Fruit fly (Drosophila melanogaster) whole organism, embryonic: ENCODE data around the gene CG1532.

ENCODE experiments used
- ATbp ChIP-seq: fragments of 200-800 bp; sonication (Bioruptor generic); optimal IDR thresholded peaks from 2 replicates; lab custom pipeline; 2017; ENCODE audit warnings: missing biosample characterization, mild to moderate bottlenecking, missing genetic modification characterization, missing genetic modification reagents
- Aef1 ChIP-seq: fragments of 200-800 bp; sonication (Bioruptor generic); IDR thresholded peaks from 3 replicates; pipeline ENCODE4 v1.3.6; 2022; ENCODE audit warnings: missing biosample characterization, missing genetic modification characterization
- Bdp1 ChIP-seq: fragments of 200-800 bp; sonication (Bioruptor generic); optimal IDR thresholded peaks from 3 replicates; lab custom pipeline; 2016; ENCODE audit warnings: missing biosample characterization, missing genetic modification characterization
- BtbVII ChIP-seq: fragments of 200-800 bp; sonication (Bioruptor generic); optimal IDR thresholded peaks from 3 replicates; lab custom pipeline; 2017; ENCODE audit warnings: missing biosample characterization, mild to moderate bottlenecking, missing genetic modification characterization
- CG10274 ChIP-seq: fragments of 200-800 bp; sonication (Bioruptor generic); optimal IDR thresholded peaks from 3 replicates; lab custom pipeline; 2017; ENCODE audit warnings: missing biosample characterization, mild to moderate bottlenecking, missing genetic modification characterization
- CG10654 ChIP-seq: fragments of 200-800 bp; sonication (Bioruptor generic); optimal IDR thresholded peaks from 2 replicates; lab custom pipeline; 2016; ENCODE audit warnings: missing biosample characterization, missing genetic modification characterization
- CG11398 ChIP-seq: fragments of 200-800 bp; sonication (Bioruptor generic); optimal IDR thresholded peaks from 2 replicates; lab custom pipeline; 2016; ENCODE audit warnings: missing biosample characterization, missing genetic modification characterization
- CG12104 ChIP-seq: fragments of 200-800 bp; sonication (Bioruptor generic); optimal IDR thresholded peaks from 3 replicates; lab custom pipeline; 2016; ENCODE audit warnings: missing biosample characterization, missing genetic modification characterization
- CG12236 ChIP-seq: fragments of 200-800 bp; sonication (Bioruptor generic); optimal IDR thresholded peaks from 2 replicates; lab custom pipeline; 2016; ENCODE audit warnings: missing biosample characterization, missing genetic modification characterization
- CG12744 ChIP-seq: fragments of 200-800 bp; sonication (Bioruptor generic); optimal IDR thresholded peaks from 2 replicates; lab custom pipeline; 2016; ENCODE audit warnings: missing biosample characterization, missing genetic modification characterization
- CG14860 ChIP-seq: fragments of 200-800 bp; sonication (Bioruptor generic); IDR thresholded peaks from 3 replicates; pipeline ENCODE4 v1.3.6; 2022; ENCODE audit warnings: missing biosample characterization, missing genetic modification characterization; ENCODE audit not compliant: partially characterized antibody
- CG16813 ChIP-seq: fragments of 200-800 bp; sonication (Bioruptor generic); IDR thresholded peaks from 3 replicates; pipeline ENCODE4 v1.3.6; 2022; ENCODE audit warnings: missing biosample characterization, missing genetic modification characterization; ENCODE audit not compliant: partially characterized antibody
- CG17612 ChIP-seq: fragments of 200-800 bp; sonication (Bioruptor generic); IDR thresholded peaks from 2 replicates; pipeline ENCODE4 v1.3.6; 2022; ENCODE audit warnings: missing biosample characterization, missing genetic modification characterization
- CG1792 ChIP-seq: fragments of 200-800 bp; sonication (Bioruptor generic); optimal IDR thresholded peaks from 2 replicates; lab custom pipeline; 2016; ENCODE audit warnings: missing biosample characterization, missing genetic modification characterization
- CG18764 ChIP-seq: fragments of 200-800 bp; sonication (Bioruptor generic); optimal IDR thresholded peaks from 3 replicates; lab custom pipeline; 2016; ENCODE audit warnings: missing biosample characterization, missing genetic modification characterization
- CG2202 ChIP-seq: fragments of 200-800 bp; sonication (Bioruptor generic); optimal IDR thresholded peaks from 2 replicates; lab custom pipeline; 2018; ENCODE audit warnings: missing biosample characterization, mild to moderate bottlenecking, missing genetic modification characterization
- CG30403 ChIP-seq: fragments of 200-800 bp; sonication (Bioruptor generic); optimal IDR thresholded peaks from 3 replicates; lab custom pipeline; 2016; ENCODE audit warnings: missing biosample characterization, missing genetic modification characterization
- CG31388 ChIP-seq: fragments of 200-800 bp; sonication (Bioruptor generic); optimal IDR thresholded peaks from 2 replicates; lab custom pipeline; 2016; ENCODE audit warnings: missing biosample characterization, missing genetic modification characterization
- CG34224 ChIP-seq: fragments of 200-800 bp; sonication (Bioruptor generic); IDR thresholded peaks from 3 replicates; pipeline ENCODE4 v1.3.6; 2022; ENCODE audit warnings: missing biosample characterization, missing genetic modification characterization; ENCODE audit not compliant: partially characterized antibody
- CG3726 ChIP-seq: fragments of 200-800 bp; sonication (Bioruptor generic); IDR thresholded peaks from 3 replicates; pipeline ENCODE4, ENCODE4 v1.3.6; 2022; ENCODE audit warnings: missing biosample characterization, missing genetic modification characterization
- CG43689 ChIP-seq: fragments of 200-800 bp; sonication (Bioruptor generic); IDR thresholded peaks from 2 replicates; pipeline ENCODE4 v1.3.6; 2022; ENCODE audit warnings: missing biosample characterization, missing genetic modification characterization
- CG5180 ChIP-seq: fragments of 200-800 bp; sonication (Bioruptor generic); optimal IDR thresholded peaks from 3 replicates; lab custom pipeline; 2017; ENCODE audit warnings: missing biosample characterization, missing genetic modification characterization, mild to moderate bottlenecking, moderate library complexity, missing genetic modification reagents
- CG6765 ChIP-seq: fragments of 200-800 bp; sonication (Bioruptor generic); optimal IDR thresholded peaks from 3 replicates; lab custom pipeline; 2017; ENCODE audit warnings: missing biosample characterization, mild to moderate bottlenecking, missing genetic modification characterization
- D19B ChIP-seq: fragments of 200-800 bp; sonication (Bioruptor generic); optimal IDR thresholded peaks from 2 replicates; lab custom pipeline; 2017; ENCODE audit warnings: missing biosample characterization, mild to moderate bottlenecking, missing genetic modification characterization
- Drgx ChIP-seq: fragments of 200-800 bp; sonication (Bioruptor generic); IDR thresholded peaks from 2 replicates; pipeline ENCODE4 v1.3.6; 2022; ENCODE audit warnings: missing biosample characterization, missing genetic modification characterization
- Max ChIP-seq: fragments of 200-800 bp; sonication (Bioruptor generic); optimal IDR thresholded peaks from 2 replicates; lab custom pipeline; 2016; ENCODE audit warnings: missing biosample characterization, mild to moderate bottlenecking, missing genetic modification characterization
- Opbp ChIP-seq: fragments of 200-800 bp; sonication (Bioruptor generic); IDR thresholded peaks from 3 replicates; pipeline ENCODE4 v1.3.6; 2022; ENCODE audit warnings: missing biosample characterization, missing genetic modification characterization; ENCODE audit not compliant: partially characterized antibody
- PHDP ChIP-seq: fragments of 200-800 bp; sonication (Bioruptor generic); optimal IDR thresholded peaks from 3 replicates; lab custom pipeline; 2018; ENCODE audit warnings: missing biosample characterization, mild to moderate bottlenecking, missing genetic modification characterization, moderate library complexity
- Ravus ChIP-seq: fragments of 200-800 bp; sonication (Bioruptor generic); IDR thresholded peaks from 2 replicates; pipeline ENCODE4 v1.3.6; 2022; ENCODE audit warnings: missing biosample characterization, missing genetic modification characterization
- Taf1 ChIP-seq: fragments of 200-800 bp; sonication (Bioruptor generic); IDR thresholded peaks from 2 replicates; pipeline ENCODE4 v1.3.6; 2022; ENCODE audit warnings: missing biosample characterization, missing genetic modification characterization
- Usf ChIP-seq: fragments of 200-800 bp; sonication (Bioruptor generic); optimal IDR thresholded peaks from 2 replicates; lab custom pipeline; 2017; ENCODE audit warnings: missing genotype, missing biosample characterization, missing genetic modification characterization
- abd-A ChIP-seq: fragments of 200-800 bp; sonication (Bioruptor generic); optimal IDR thresholded peaks from 3 replicates; lab custom pipeline; 2019; ENCODE audit warnings: missing biosample characterization, mild to moderate bottlenecking, missing genetic modification characterization, moderate library complexity
- ap ChIP-seq: fragments of 200-800 bp; sonication (Bioruptor generic); IDR thresholded peaks from 2 replicates; pipeline ENCODE4 v1.3.6; 2022; ENCODE audit warnings: missing biosample characterization, missing genetic modification characterization
- bcd ChIP-seq: fragments of 200-800 bp; sonication (Bioruptor generic); optimal IDR thresholded peaks from 2 replicates; lab custom pipeline; 2017; ENCODE audit warnings: missing biosample characterization, mild to moderate bottlenecking, missing genetic modification characterization
- btn ChIP-seq: fragments of 200-800 bp; sonication (Bioruptor generic); optimal IDR thresholded peaks from 2 replicates; lab custom pipeline; 2016; ENCODE audit warnings: missing biosample characterization, missing genetic modification characterization
- cad ChIP-seq: fragments of >200 bp; optimal IDR thresholded peaks from 2 replicates; lab custom pipeline; 2017; ENCODE audit warnings: missing biosample characterization, missing genetic modification characterization
- caup ChIP-seq: fragments of 200-800 bp; sonication (Bioruptor generic); optimal IDR thresholded peaks from 3 replicates; lab custom pipeline; 2017; ENCODE audit warnings: missing biosample characterization, mild to moderate bottlenecking, missing genetic modification characterization, moderate library complexity; ENCODE audit not compliant: severe bottlenecking
- chn ChIP-seq: fragments of 200-800 bp; sonication (Bioruptor generic); optimal IDR thresholded peaks from 2 replicates; lab custom pipeline; 2016; ENCODE audit warnings: missing biosample characterization, missing genetic modification characterization
- croc ChIP-seq: fragments of 200-800 bp; sonication (Bioruptor generic); conservative IDR thresholded peaks from 3 replicates; pipeline ENCODE4 v1.3.6; 2022; ENCODE audit warnings: missing biosample characterization, missing genetic modification characterization
- dmrt99B ChIP-seq: fragments of 200-800 bp; sonication (Bioruptor generic); optimal IDR thresholded peaks from 2 replicates; lab custom pipeline; 2018; ENCODE audit warnings: missing biosample characterization, mild to moderate bottlenecking, missing genetic modification characterization, moderate library complexity
- exex ChIP-seq: fragments of 200-800 bp; sonication (Bioruptor generic); optimal IDR thresholded peaks from 4 replicates; lab custom pipeline; 2018; ENCODE audit warnings: missing biosample characterization, mild to moderate bottlenecking, missing genetic modification characterization, moderate library complexity
- hbn ChIP-seq: fragments of 200-800 bp; sonication (Bioruptor generic); IDR thresholded peaks from 2 replicates; pipeline ENCODE4 v1.3.6; 2022; ENCODE audit warnings: missing biosample characterization, missing genetic modification characterization; ENCODE audit not compliant: partially characterized antibody
- kah ChIP-seq: fragments of 200-800 bp; sonication (Bioruptor generic); optimal IDR thresholded peaks from 2 replicates; lab custom pipeline; 2018; ENCODE audit warnings: missing biosample characterization, mild to moderate bottlenecking, missing genetic modification characterization
- nerfin-2 ChIP-seq: fragments of 200-800 bp; sonication (Bioruptor generic); IDR thresholded peaks from 2 replicates; pipeline ENCODE4 v1.3.6; 2022; ENCODE audit warnings: missing biosample characterization, missing genetic modification characterization; ENCODE audit not compliant: partially characterized antibody
- psq ChIP-seq: fragments of 200-800 bp; sonication (Bioruptor generic); optimal IDR thresholded peaks from 2 replicates; lab custom pipeline; 2017; ENCODE audit warnings: missing biosample characterization, missing genetic modification characterization
- pzg ChIP-seq: fragments of 200-800 bp; sonication (Bioruptor generic); optimal IDR thresholded peaks from 3 replicates; lab custom pipeline; 2018; ENCODE audit warnings: missing biosample characterization, mild to moderate bottlenecking, missing genetic modification characterization, moderate library complexity
- ranshi ChIP-seq: fragments of 200-800 bp; sonication (Bioruptor generic); IDR thresholded peaks from 2 replicates; pipeline ENCODE4 v1.3.6; 2022; ENCODE audit warnings: missing biosample characterization, missing genetic modification characterization
- sc ChIP-seq, 3 experiments: fragments of >200 bp in 2 of 3; fragments of 200-800 bp in 1 of 3; sonication (Bioruptor generic) in 1 of 3; optimal IDR thresholded peaks; 2 replicates in 2 of 3; 3 replicates in 1 of 3; lab custom pipeline; 2017; ENCODE audit warnings: mild to moderate bottlenecking in 1 of 3, missing biosample characterization in 1 of 3, missing genetic modification characterization in 1 of 3, missing genetic modification reagents in 1 of 3
- sqz ChIP-seq: fragments of 200-800 bp; sonication (Bioruptor generic); optimal IDR thresholded peaks from 3 replicates; lab custom pipeline; 2018; ENCODE audit warnings: missing biosample characterization, mild to moderate bottlenecking, missing genetic modification characterization
- zen2 ChIP-seq: fragments of 200-800 bp; sonication (Bioruptor generic); IDR thresholded peaks from 3 replicates; pipeline ENCODE4 v1.3.6; 2022; ENCODE audit warnings: missing biosample characterization, missing genetic modification characterization; ENCODE audit not compliant: partially characterized antibody

The CG1532 gene

DNA sequence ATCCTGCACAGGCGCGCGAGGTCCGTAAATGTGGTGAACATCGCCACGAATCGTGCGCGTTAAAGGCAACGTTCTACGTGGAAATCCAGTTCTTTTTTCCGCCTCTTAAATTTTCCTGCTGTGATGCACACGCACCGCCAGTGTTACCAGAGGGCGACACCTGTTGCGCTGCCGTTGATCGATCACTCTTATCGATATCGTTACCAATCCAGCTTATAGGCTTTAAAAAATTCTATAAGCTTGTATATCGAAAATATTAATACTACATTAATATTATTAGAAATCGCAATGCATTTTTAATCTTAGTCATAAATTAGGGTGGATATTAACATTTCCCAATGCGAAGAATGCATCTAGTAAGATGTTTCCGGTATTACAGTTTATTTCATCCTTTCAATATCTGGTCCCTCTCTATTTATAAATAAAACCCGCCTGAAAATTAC, 3.7 kb upstream of the CG1532 start, which contains the start of gene CG1529 (continued):
- TF ChIP-seq exex: no peak
- no peak for TF ChIP-seq Max (GFP tag; lab: Kevin White, UChicago)
- TF ChIP-seq CG18764 (GFP tag; lab: Kevin White, UChicago): no peak
- no peak for TF ChIP-seq chn (GFP tag; lab: Kevin White, UChicago)
- no peak for TF ChIP-seq ap (GFP tag; lab: Robert Waterston, UW)
- peak; percentile 45; the same call in 2 of the 3 replicates for TF ChIP-seq CG34224 (GFP tag; lab: Robert Waterston, UW)
- no peak for TF ChIP-seq nerfin-2 (GFP tag; lab: Robert Waterston, UW)
- TF ChIP-seq caup (GFP tag; lab: Kevin White, UChicago): no peak
- no peak for TF ChIP-seq CG43689 (GFP tag; lab: Robert Waterston, UW)
- TF ChIP-seq BtbVII (GFP tag; lab: Kevin White, UChicago): no peak
- no peak for TF ChIP-seq CG10274 (GFP tag; lab: Kevin White, UChicago)
- no peak for TF ChIP-seq Drgx
- TF ChIP-seq CG16813: peak; percentile 27; the same call in 1 of the 3 replicates
- no peak for TF ChIP-seq Ravus
- no peak for TF ChIP-seq CG3726 (GFP tag; lab: Robert Waterston, UW)
- no peak for TF ChIP-seq sc (optimal IDR thresholded peaks at IDR 0.05; lab: Kevin White, UChicago)
- no peak for TF ChIP-seq sc (GFP tag; optimal IDR thresholded peaks at IDR 0.05; lab: Kevin White, UChicago)
- TF ChIP-seq ranshi (GFP tag; lab: Robert Waterston, UW): no peak
- TF ChIP-seq Opbp (GFP tag; lab: Robert Waterston, UW): 0 out of 3 replicates have a peak, but pooled peaks have one; percentile 43
- no peak for TF ChIP-seq sqz (GFP tag; lab: Kevin White, UChicago)
- no peak for TF ChIP-seq CG12236 (GFP tag; lab: Kevin White, UChicago)
- no peak for TF ChIP-seq btn (GFP tag; lab: Kevin White, UChicago)
- no peak for TF ChIP-seq CG12744 (GFP tag; lab: Kevin White, UChicago)
- no peak for TF ChIP-seq PHDP (tag; lab: Kevin White, UChicago)
- no peak for TF ChIP-seq CG14860 (GFP tag; lab: Robert Waterston, UW)
- TF ChIP-seq psq (GFP tag; lab: Kevin White, UChicago): no peak
- TF ChIP-seq CG2202 (tag; lab: Kevin White, UChicago): no peak
- no peak for TF ChIP-seq CG17612 (GFP tag; lab: Robert Waterston, UW)
- TF ChIP-seq pzg (GFP tag; lab: Kevin White, UChicago): peak; percentile 48
- no peak for TF ChIP-seq abd-A (tag; lab: Kevin White, UChicago)
- TF ChIP-seq CG31388 (GFP tag; lab: Kevin White, UChicago): no peak
- TF ChIP-seq Usf (GFP tag; lab: Kevin White, UChicago): no peak
- no peak for TF ChIP-seq Taf1 (GFP tag; lab: Robert Waterston, UW)
- no peak for TF ChIP-seq CG5180 (GFP tag; lab: Kevin White, UChicago)
- no peak for TF ChIP-seq dmrt99B (tag; lab: Kevin White, UChicago)
- peak; percentile 96 for TF ChIP-seq kah
- no peak for TF ChIP-seq CG6765 (GFP tag; lab: Kevin White, UChicago)
- no peak for TF ChIP-seq croc
- no peak for TF ChIP-seq ATbp
- TF ChIP-seq Bdp1: no peak
- no peak for TF ChIP-seq CG12104 (GFP tag; lab: Kevin White, UChicago)
- no peak for TF ChIP-seq bcd (GFP tag; lab: Kevin White, UChicago)
- no peak for TF ChIP-seq CG1792 (GFP tag; lab: Kevin White, UChicago)
- no peak for TF ChIP-seq CG10654 (GFP tag; lab: Kevin White, UChicago)
- no peak for TF ChIP-seq cad (GFP tag; lab: Kevin White, UChicago)
- no peak for TF ChIP-seq CG11398 (GFP tag; lab: Kevin White, UChicago)
- 0 out of 2 replicates have a peak, but pooled peaks have one; percentile 27 for TF ChIP-seq hbn
- no peak for TF ChIP-seq CG30403
- TF ChIP-seq D19B (GFP tag; lab: Kevin White, UChicago): no peak
- no peak for TF ChIP-seq zen2 (GFP tag; lab: Robert Waterston, UW)
- no peak for TF ChIP-seq Aef1
